Fruit fly (Drosophila melanogaster): Measurements from ENCODE around the gene capt.
A peak's percentile ranks its signal among the peaks of the same experiment; 100 is the strongest.

capt gene

dm6 chr2L:1207432-1207831 lies 49.4 kb upstream of the capt start (continued):
- TF ChIP-seq CG14014 (GFP tag; IDR thresholded peaks at IDR 0.05) (peak; percentile 78), gt (GFP tag; IDR thresholded peaks at IDR 0.05) (no peak), CG6689 (GFP tag; IDR thresholded peaks at IDR 0.05) (peak; percentile 33), da (GFP tag; optimal IDR thresholded peaks at IDR 0.05) (no peak), mld (GFP tag; IDR thresholded peaks at IDR 0.05; ENCODE audit: partially characterized antibody) (no peak), seq (GFP tag; IDR thresholded peaks at IDR 0.05) (peak; percentile 64), Ets97D (GFP tag; optimal IDR thresholded peaks at IDR 0.05) (no peak), Hr51 (GFP tag; optimal IDR thresholded peaks at IDR 0.05) (peak in 1 of 2 experiments; percentile 49), esg (GFP tag; conservative IDR thresholded peaks at IDR 0.05) (peak; percentile 73), prd (optimal IDR thresholded peaks at IDR 0.05) (no peak), prd (GFP tag; IDR thresholded peaks at IDR 0.05) (peak; percentile 75), gfzf (GFP tag; optimal IDR thresholded peaks at IDR 0.05) (no peak), Camta (GFP tag; optimal IDR thresholded peaks at IDR 0.05) (no peak), Nf-YC (tag; optimal IDR thresholded peaks at IDR 0.05) (no peak), dan (GFP tag; IDR thresholded peaks at IDR 0.05) (no peak), CG16815 (GFP tag; optimal IDR thresholded peaks at IDR 0.05) (peak; percentile 24), row (GFP tag; IDR thresholded peaks at IDR 0.05) (peak; percentile 77; the same call in 2 of the 3 replicates), CG12769 (tag; optimal IDR thresholded peaks at IDR 0.05) (peak; percentile 80), Fer1 (GFP tag; optimal IDR thresholded peaks at IDR 0.05) (peak; percentile 57), Deaf1 (tag; optimal IDR thresholded peaks at IDR 0.05) (no peak), CG4820 (GFP tag; optimal IDR thresholded peaks at IDR 0.05) (no peak), CG10321 (GFP tag; IDR thresholded peaks at IDR 0.05) (no peak), Med (GFP tag) (peak; percentile 82), CG6765 (GFP tag; optimal IDR thresholded peaks at IDR 0.05) (no peak), CG12104 (GFP tag; optimal IDR thresholded peaks at IDR 0.05) (no peak), Lim3 (GFP tag; IDR thresholded peaks at IDR 0.05) (no peak), CG10366 (GFP tag; IDR thresholded peaks at IDR 0.05) (peak; percentile 62), Doc2 (GFP tag; IDR thresholded peaks at IDR 0.05) (peak; percentile 23; the same call in 1 of the 2 replicates), Atf-2 (GFP tag; optimal IDR thresholded peaks at IDR 0.05) (no peak), CG12299 (tag; optimal IDR thresholded peaks at IDR 0.05) (peak; percentile 42), mam (GFP tag; optimal IDR thresholded peaks at IDR 0.05) (peak; percentile 1), CG31441 (GFP tag; IDR thresholded peaks at IDR 0.05) (peak; percentile 30; the same call in 1 of the 2 replicates), CG11247 (GFP tag; IDR thresholded peaks at IDR 0.05) (peak; percentile 45; the same call in 1 of the 2 replicates), Xrp1 (GFP tag; IDR thresholded peaks at IDR 0.05) (peak; percentile 69), fd96Cb (tag; optimal IDR thresholded peaks at IDR 0.05) (peak; percentile 3), grn (GFP tag; optimal IDR thresholded peaks at IDR 0.05) (no peak), CG11696 (GFP tag; IDR thresholded peaks at IDR 0.05) (peak; percentile 58; the same call in 1 of the 2 replicates), CG10654 (GFP tag; optimal IDR thresholded peaks at IDR 0.05) (no peak), crol (GFP tag; IDR thresholded peaks at IDR 0.05) (no peak), pnt (GFP tag; optimal IDR thresholded peaks at IDR 0.05) (no peak), sug (tag; optimal IDR thresholded peaks at IDR 0.05) (peak; percentile 36), CG7786 (GFP tag; optimal IDR thresholded peaks at IDR 0.05) (peak; percentile 42), Sox102F (GFP tag; optimal IDR thresholded peaks at IDR 0.05) (peak; percentile 66), CG32772 (GFP tag; IDR thresholded peaks at IDR 0.05) (peak; percentile 52), CG7372 (GFP tag; IDR thresholded peaks at IDR 0.05) (peak; percentile 49; the same call in 1 of the 2 replicates), onecut (GFP tag; IDR thresholded peaks at IDR 0.05) (peak; percentile 51), ATbp (GFP tag; optimal IDR thresholded peaks at IDR 0.05) (peak; percentile 62), D (optimal IDR thresholded peaks at IDR 0.05) (no peak), D (GFP tag; optimal IDR thresholded peaks at IDR 0.05) (no peak), CG3281 (GFP tag; optimal IDR thresholded peaks at IDR 0.05) (peak; percentile 55), CG7839 (tag; optimal IDR thresholded peaks at IDR 0.05) (peak; percentile 64), CTCF (GFP tag; optimal IDR thresholded peaks at IDR 0.05) (no peak), sd (tag; optimal IDR thresholded peaks at IDR 0.05) (no peak)
